Fruit fly (Drosophila melanogaster): ENCODE results near the gene CG43376.
A peak's percentile ranks its signal among the peaks of the same experiment; 100 is the strongest.

Gene CG43376

DNA sequence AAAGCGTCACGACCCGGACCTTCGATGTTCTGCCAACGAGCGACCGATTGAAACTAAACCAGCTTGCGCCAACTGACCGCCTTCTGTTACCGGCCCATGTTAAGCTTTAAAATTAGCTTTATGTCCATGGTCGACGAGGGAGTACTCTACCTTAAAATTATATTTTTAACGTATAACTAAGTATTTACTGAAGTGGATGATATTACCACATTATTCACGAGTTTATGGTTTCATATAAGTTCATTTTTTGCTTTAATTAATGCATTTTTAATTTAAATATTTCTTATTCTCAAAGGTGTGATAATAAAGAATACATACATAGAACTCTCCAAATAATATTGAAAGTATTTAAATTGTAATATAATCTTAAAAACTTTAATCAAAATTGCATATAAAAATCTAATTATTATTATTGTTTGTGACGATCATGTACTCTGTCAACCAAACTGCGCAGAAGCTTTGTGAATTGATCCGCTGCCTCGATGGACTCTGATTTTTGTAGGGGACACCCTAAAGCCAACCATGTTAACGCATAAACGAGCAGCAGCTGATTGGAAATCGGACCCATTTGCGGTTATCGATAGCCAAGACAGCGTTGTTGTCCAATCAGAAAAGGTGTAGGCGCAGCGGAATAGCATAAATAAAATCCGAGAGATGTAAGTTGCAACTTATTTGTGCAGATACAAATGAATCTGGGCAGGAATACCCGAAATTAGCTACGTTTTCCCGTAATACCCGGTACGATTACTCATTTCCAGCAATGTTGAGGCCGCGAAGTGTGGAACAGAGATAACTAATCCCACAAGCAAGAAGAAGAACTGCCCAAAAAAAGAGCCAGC, 6.5 kb downstream of the CG43376 start, which contains the start of the genes CG9008 and p38b (continued):
- TF ChIP-seq CG11696 (GFP tag; IDR thresholded peaks at IDR 0.05) (no peak), CG5245 (GFP tag; optimal IDR thresholded peaks at IDR 0.05) (peak; percentile 66), CG14441 (GFP tag; IDR thresholded peaks at IDR 0.05) (peak; percentile 44; the same call in 1 of the 2 replicates), CG17912 (GFP tag; optimal IDR thresholded peaks at IDR 0.05) (no peak), Atf3 (GFP tag; optimal IDR thresholded peaks at IDR 0.05) (no peak), ci (GFP tag; IDR thresholded peaks at IDR 0.05) (peak; percentile 4; the same call in 1 of the 3 replicates), CG10209 (GFP tag; optimal IDR thresholded peaks at IDR 0.05) (peak; percentile 88), NfI (GFP tag; optimal IDR thresholded peaks at IDR 0.05) (peak; percentile 71), CG4404 (GFP tag; IDR thresholded peaks at IDR 0.05) (no peak), CG7928 (GFP tag; optimal IDR thresholded peaks at IDR 0.05) (peak; percentile 49), pita (GFP tag; optimal IDR thresholded peaks at IDR 0.05) (no peak), CoRest (tag; optimal IDR thresholded peaks at IDR 0.05) (peak; percentile 95), Hr39 (optimal IDR thresholded peaks at IDR 0.05) (no peak), nerfin-1 (tag; optimal IDR thresholded peaks at IDR 0.05) (peak; percentile 76), Spps (tag; optimal IDR thresholded peaks at IDR 0.05) (peak; percentile 50), dm (GFP tag; optimal IDR thresholded peaks at IDR 0.05) (no peak), wdn (GFP tag; IDR thresholded peaks at IDR 0.05) (0 out of 2 replicates have a peak, but pooled peaks have one; percentile 13), CG13296 (GFP tag; optimal IDR thresholded peaks at IDR 0.05) (peak; percentile 87), Lim3 (GFP tag; IDR thresholded peaks at IDR 0.05) (no peak), gfzf (GFP tag; optimal IDR thresholded peaks at IDR 0.05) (peak; percentile 58), vvl (GFP tag; IDR thresholded peaks at IDR 0.05) (peak; percentile 59), Chrac-16 (GFP tag; optimal IDR thresholded peaks at IDR 0.05) (peak; percentile 47), CkIIα-i1 (GFP tag; IDR thresholded peaks at IDR 0.05) (no peak), CG30431 (GFP tag; optimal IDR thresholded peaks at IDR 0.05) (peak; percentile 46), Gug (GFP tag; IDR thresholded peaks at IDR 0.05) (peak; percentile 76; the same call in 3 of the 4 replicates), seq (GFP tag; IDR thresholded peaks at IDR 0.05) (no peak; the same call in 1 of the 2 replicates), PHDP (tag; optimal IDR thresholded peaks at IDR 0.05) (peak; percentile 85), Xbp1 (GFP tag; optimal IDR thresholded peaks at IDR 0.05) (peak; percentile 75), CG5953 (GFP tag; IDR thresholded peaks at IDR 0.05) (peak; percentile 36; the same call in 1 of the 2 replicates), pnt (GFP tag; optimal IDR thresholded peaks at IDR 0.05) (no peak), bab2 (GFP tag; optimal IDR thresholded peaks at IDR 0.05) (peak; percentile 46), NC2β (GFP tag; optimal IDR thresholded peaks at IDR 0.05) (no peak), repo (GFP tag; optimal IDR thresholded peaks at IDR 0.05) (no peak), Usf (GFP tag; optimal IDR thresholded peaks at IDR 0.05) (peak; percentile 71), CG17612 (GFP tag; IDR thresholded peaks at IDR 0.05) (no peak), sqz (GFP tag; optimal IDR thresholded peaks at IDR 0.05) (peak; percentile 66), knrl (GFP tag; IDR thresholded peaks at IDR 0.05; ENCODE audit: partially characterized antibody) (no peak), CG7357 (GFP tag; IDR thresholded peaks at IDR 0.05) (peak; percentile 39; the same call in 1 of the 3 replicates), CG9876 (GFP tag; optimal IDR thresholded peaks at IDR 0.05) (no peak), CG9932 (GFP tag; IDR thresholded peaks at IDR 0.05) (peak; percentile 82), CG6813 (GFP tag; optimal IDR thresholded peaks at IDR 0.05) (peak; percentile 41), gsb (GFP tag; IDR thresholded peaks at IDR 0.05) (no peak), Jarid2 (GFP tag; optimal IDR thresholded peaks at IDR 0.05) (no peak), CG15601 (tag; optimal IDR thresholded peaks at IDR 0.05) (peak; percentile 86), CG4854 (GFP tag; optimal IDR thresholded peaks at IDR 0.05) (peak; percentile 35), Fer2 (tag; optimal IDR thresholded peaks at IDR 0.05) (peak; percentile 69), bigmax (GFP tag; optimal IDR thresholded peaks at IDR 0.05) (no peak), salm (tag; optimal IDR thresholded peaks at IDR 0.05) (peak; percentile 8), fu2 (GFP tag; optimal IDR thresholded peaks at IDR 0.05) (no peak), Adf1 (GFP tag; IDR thresholded peaks at IDR 0.05) (peak; percentile 23; the same call in 1 of the 2 replicates)

Data from whole organism, embryonic.